Fruit fly (Drosophila melanogaster) whole organism, embryonic: ENCODE results near the gene not.

Experiments
- Adf1 ChIP-seq: fragments of 200-800 bp; sonication (Bioruptor generic); IDR thresholded peaks from 2 replicates; pipeline ENCODE4 v1.3.6; 2022; ENCODE audit warnings: missing biosample characterization, missing genetic modification characterization
- Atf3 ChIP-seq: fragments of 200-800 bp; sonication (Bioruptor generic); optimal IDR thresholded peaks from 3 replicates; lab custom pipeline; 2016; ENCODE audit warnings: missing biosample characterization, missing genetic modification characterization
- Bdp1 ChIP-seq: fragments of 200-800 bp; sonication (Bioruptor generic); optimal IDR thresholded peaks from 3 replicates; lab custom pipeline; 2016; ENCODE audit warnings: missing biosample characterization, missing genetic modification characterization
- Bgb ChIP-seq: fragments of 200-800 bp; sonication (Bioruptor generic); IDR thresholded peaks from 2 replicates; pipeline ENCODE4 v1.3.6; 2022; ENCODE audit warnings: missing biosample characterization, missing genetic modification characterization; ENCODE audit not compliant: partially characterized antibody
- CG10267 ChIP-seq: fragments of 200-800 bp; sonication (Bioruptor generic); optimal IDR thresholded peaks from 2 replicates; lab custom pipeline; 2018; ENCODE audit warnings: missing biosample characterization, mild to moderate bottlenecking, missing genetic modification characterization, moderate library complexity
- CG10462 ChIP-seq: fragments of 200-800 bp; sonication (Bioruptor generic); optimal IDR thresholded peaks from 2 replicates; lab custom pipeline; 2016; ENCODE audit warnings: missing biosample characterization, missing genetic modification characterization
- CG10543 ChIP-seq: fragments of 200-800 bp; sonication (Bioruptor generic); optimal IDR thresholded peaks from 3 replicates; lab custom pipeline; 2017; ENCODE audit warnings: missing biosample characterization, mild to moderate bottlenecking, missing genetic modification characterization, moderate library complexity
- CG11504 ChIP-seq: fragments of 200-800 bp; sonication (Bioruptor generic); optimal IDR thresholded peaks from 3 replicates; lab custom pipeline; 2019; ENCODE audit warnings: missing biosample characterization, mild to moderate bottlenecking, missing genetic modification characterization, moderate library complexity
- CG12104 ChIP-seq: fragments of 200-800 bp; sonication (Bioruptor generic); optimal IDR thresholded peaks from 3 replicates; lab custom pipeline; 2016; ENCODE audit warnings: missing biosample characterization, missing genetic modification characterization
- CG12236 ChIP-seq: fragments of 200-800 bp; sonication (Bioruptor generic); optimal IDR thresholded peaks from 2 replicates; lab custom pipeline; 2016; ENCODE audit warnings: missing biosample characterization, missing genetic modification characterization
- CG14965 ChIP-seq: fragments of 200-800 bp; sonication (Bioruptor generic); optimal IDR thresholded peaks from 2 replicates; lab custom pipeline; 2016; ENCODE audit warnings: missing biosample characterization, missing genetic modification characterization, borderline replicate concordance
- CG16813 ChIP-seq: fragments of 200-800 bp; sonication (Bioruptor generic); IDR thresholded peaks from 3 replicates; pipeline ENCODE4 v1.3.6; 2022; ENCODE audit warnings: missing biosample characterization, missing genetic modification characterization; ENCODE audit not compliant: partially characterized antibody
- CG18476 ChIP-seq: fragments of 200-800 bp; sonication (Bioruptor generic); optimal IDR thresholded peaks from 2 replicates; lab custom pipeline; 2016; ENCODE audit warnings: missing biosample characterization, mild to moderate bottlenecking, missing genetic modification characterization
- CG2199 ChIP-seq: fragments of 200-800 bp; sonication (Bioruptor generic); IDR thresholded peaks from 3 replicates; pipeline ENCODE4 v1.3.6; 2022; ENCODE audit warnings: missing biosample characterization, missing genetic modification characterization
- CG31388 ChIP-seq: fragments of 200-800 bp; sonication (Bioruptor generic); optimal IDR thresholded peaks from 2 replicates; lab custom pipeline; 2016; ENCODE audit warnings: missing biosample characterization, missing genetic modification characterization
- CG42726 ChIP-seq: fragments of 200-800 bp; sonication (Bioruptor generic); IDR thresholded peaks from 2 replicates; pipeline ENCODE4 v1.3.6; 2022; ENCODE audit warnings: missing biosample characterization, missing genetic modification characterization; ENCODE audit not compliant: partially characterized antibody
- CG43689 ChIP-seq: fragments of 200-800 bp; sonication (Bioruptor generic); IDR thresholded peaks from 2 replicates; pipeline ENCODE4 v1.3.6; 2022; ENCODE audit warnings: missing biosample characterization, missing genetic modification characterization
- CG4707 ChIP-seq: fragments of 200-800 bp; sonication (Bioruptor generic); optimal IDR thresholded peaks from 2 replicates; lab custom pipeline; 2018; ENCODE audit warnings: missing biosample characterization, mild to moderate bottlenecking, missing genetic modification characterization, moderate library complexity
- CG6254 ChIP-seq: fragments of 200-800 bp; sonication (Bioruptor generic); optimal IDR thresholded peaks from 3 replicates; lab custom pipeline; 2017; ENCODE audit warnings: mild to moderate bottlenecking, missing biosample characterization, missing genetic modification reagents, missing genetic modification characterization
- CG6683 ChIP-seq: fragments of 200-800 bp; sonication (Bioruptor generic); optimal IDR thresholded peaks from 2 replicates; lab custom pipeline; 2017; ENCODE audit warnings: missing biosample characterization, mild to moderate bottlenecking, missing genetic modification characterization, missing genetic modification reagents
- CG8944 ChIP-seq: fragments of 200-800 bp; sonication (Bioruptor generic); optimal IDR thresholded peaks from 3 replicates; lab custom pipeline; 2016; ENCODE audit warnings: missing biosample characterization, missing genetic modification characterization
- CG9609 ChIP-seq: fragments of 200-800 bp; sonication (Bioruptor generic); optimal IDR thresholded peaks from 3 replicates; lab custom pipeline; 2016; ENCODE audit warnings: missing biosample characterization, missing genetic modification characterization
- CG9876 ChIP-seq: fragments of 200-800 bp; sonication (Bioruptor generic); optimal IDR thresholded peaks from 2 replicates; lab custom pipeline; 2016; ENCODE audit warnings: missing biosample characterization, missing genetic modification characterization
- Elba2 ChIP-seq: fragments of 200-800 bp; sonication (Bioruptor generic); optimal IDR thresholded peaks from 3 replicates; lab custom pipeline; 2016; ENCODE audit warnings: missing biosample characterization, missing genetic modification characterization
- Jarid2 ChIP-seq: fragments of 200-800 bp; sonication (Bioruptor generic); optimal IDR thresholded peaks from 3 replicates; lab custom pipeline; 2017; ENCODE audit warnings: mild to moderate bottlenecking, missing biosample characterization, missing genetic modification reagents, missing genetic modification characterization
- Lhr ChIP-seq: fragments of 200-800 bp; sonication (Bioruptor generic); optimal IDR thresholded peaks from 3 replicates; lab custom pipeline; 2017; ENCODE audit warnings: mild to moderate bottlenecking, missing biosample characterization, missing genetic modification reagents, missing genetic modification characterization
- MTF-1 ChIP-seq: fragments of 200-800 bp; sonication (Bioruptor generic); optimal IDR thresholded peaks from 2 replicates; lab custom pipeline; 2018; ENCODE audit warnings: missing biosample characterization, mild to moderate bottlenecking, missing genetic modification characterization, borderline replicate concordance
- Ravus ChIP-seq: fragments of 200-800 bp; sonication (Bioruptor generic); IDR thresholded peaks from 2 replicates; pipeline ENCODE4 v1.3.6; 2022; ENCODE audit warnings: missing biosample characterization, missing genetic modification characterization
- Sin3A ChIP-seq: fragments of >200 bp; optimal IDR thresholded peaks from 2 replicates; lab custom pipeline; 2018
- Trl ChIP-seq, 3 experiments: fragments of >200 bp in 2 of 3; fragments of 200-800 bp in 1 of 3; sonication (Bioruptor generic) in 1 of 3; optimal IDR thresholded peaks; 2 replicates in 1 of 3; 3 replicates in 2 of 3; lab custom pipeline; 2016 to 2017; ENCODE audit warnings: missing biosample characterization in 1 of 3, missing genetic modification characterization in 1 of 3
- chinmo ChIP-seq: fragments of 200-800 bp; sonication (Bioruptor generic); IDR thresholded peaks from 4 replicates; pipeline ENCODE4 v1.3.6; 2022; ENCODE audit warnings: missing biosample characterization, missing genetic modification characterization; ENCODE audit not compliant: partially characterized antibody
- chm ChIP-seq: fragments of 200-800 bp; sonication (Bioruptor generic); IDR thresholded peaks from 2 replicates; pipeline ENCODE4 v1.3.6; 2022; ENCODE audit warnings: missing biosample characterization, missing genetic modification characterization
- dpn ChIP-seq, 2 experiments: fragments of 200-800 bp; sonication (Bioruptor generic); optimal IDR thresholded peaks; 3 replicates each; lab custom pipeline; 2016; ENCODE audit warnings: missing biosample characterization in 2 of 2, missing genetic modification characterization in 2 of 2
- dysf ChIP-seq: fragments of 200-800 bp; sonication (Bioruptor generic); IDR thresholded peaks from 3 replicates; pipeline ENCODE4 v1.3.6; 2022; ENCODE audit warnings: missing biosample characterization, missing genetic modification characterization
- eve ChIP-seq, 2 experiments: fragments of >200 bp; optimal IDR thresholded peaks; 2 replicates each; lab custom pipeline; 2017; ENCODE audit warnings: missing biosample characterization in 2 of 2, missing genetic modification characterization in 2 of 2
- eyg ChIP-seq: fragments of 200-800 bp; sonication (Bioruptor generic); optimal IDR thresholded peaks from 3 replicates; lab custom pipeline; 2016; ENCODE audit warnings: missing biosample characterization, missing genetic modification characterization
- gsb ChIP-seq: fragments of 200-800 bp; sonication (Bioruptor generic); IDR thresholded peaks from 2 replicates; pipeline ENCODE4 v1.3.6; 2022; ENCODE audit warnings: missing biosample characterization, missing genetic modification characterization
- ham ChIP-seq: fragments of 200-800 bp; sonication (Bioruptor generic); IDR thresholded peaks from 2 replicates; pipeline ENCODE4 v1.3.6; 2022; ENCODE audit warnings: missing biosample characterization, missing genetic modification characterization
- hb ChIP-seq: fragments of 200-800 bp; sonication (Bioruptor generic); IDR thresholded peaks from 3 replicates; pipeline ENCODE4 v1.3.6; 2022; ENCODE audit warnings: missing biosample characterization, missing genetic modification characterization; ENCODE audit not compliant: partially characterized antibody
- hbn ChIP-seq: fragments of 200-800 bp; sonication (Bioruptor generic); IDR thresholded peaks from 2 replicates; pipeline ENCODE4 v1.3.6; 2022; ENCODE audit warnings: missing biosample characterization, missing genetic modification characterization; ENCODE audit not compliant: partially characterized antibody
- ind ChIP-seq: fragments of 200-800 bp; sonication (Bioruptor generic); optimal IDR thresholded peaks from 3 replicates; lab custom pipeline; 2016; ENCODE audit warnings: missing biosample characterization, missing genetic modification characterization
- knrl ChIP-seq: fragments of 200-800 bp; sonication (Bioruptor generic); IDR thresholded peaks from 3 replicates; pipeline ENCODE4 v1.3.6; 2022; ENCODE audit warnings: missing biosample characterization, missing genetic modification characterization; ENCODE audit not compliant: partially characterized antibody
- pan ChIP-seq, 4 experiments: fragments of >200 bp in 3 of 4; fragments of 200-800 bp in 1 of 4; sonication (Bioruptor generic) in 1 of 4; optimal IDR thresholded peaks in 3 of 4; IDR thresholded peaks in 1 of 4; 2 replicates each; pipeline versions ENCODE4 v1.3.6 to Lab custom; 2017 to 2022; ENCODE audit warnings: missing biosample characterization in 2 of 4, missing genetic modification characterization in 2 of 4, mixed read lengths in 1 of 4
- pb ChIP-seq: fragments of 200-800 bp; sonication (Bioruptor generic); optimal IDR thresholded peaks from 3 replicates; lab custom pipeline; 2016; ENCODE audit warnings: missing biosample characterization, missing genetic modification characterization
- ranshi ChIP-seq: fragments of 200-800 bp; sonication (Bioruptor generic); IDR thresholded peaks from 2 replicates; pipeline ENCODE4 v1.3.6; 2022; ENCODE audit warnings: missing biosample characterization, missing genetic modification characterization
- trh ChIP-seq: fragments of 200-800 bp; sonication (Bioruptor generic); optimal IDR thresholded peaks from 2 replicates; lab custom pipeline; 2016; ENCODE audit warnings: missing biosample characterization, missing genetic modification characterization
- wdn ChIP-seq: fragments of 200-800 bp; sonication (Bioruptor generic); IDR thresholded peaks from 2 replicates; pipeline ENCODE4 v1.3.6; 2022; ENCODE audit warnings: missing biosample characterization, missing genetic modification characterization
- zf30C ChIP-seq: fragments of 200-800 bp; sonication (Bioruptor generic); optimal IDR thresholded peaks from 3 replicates; lab custom pipeline; 2018; ENCODE audit warnings: missing biosample characterization, mild to moderate bottlenecking, missing genetic modification characterization

Gene not

DNA sequence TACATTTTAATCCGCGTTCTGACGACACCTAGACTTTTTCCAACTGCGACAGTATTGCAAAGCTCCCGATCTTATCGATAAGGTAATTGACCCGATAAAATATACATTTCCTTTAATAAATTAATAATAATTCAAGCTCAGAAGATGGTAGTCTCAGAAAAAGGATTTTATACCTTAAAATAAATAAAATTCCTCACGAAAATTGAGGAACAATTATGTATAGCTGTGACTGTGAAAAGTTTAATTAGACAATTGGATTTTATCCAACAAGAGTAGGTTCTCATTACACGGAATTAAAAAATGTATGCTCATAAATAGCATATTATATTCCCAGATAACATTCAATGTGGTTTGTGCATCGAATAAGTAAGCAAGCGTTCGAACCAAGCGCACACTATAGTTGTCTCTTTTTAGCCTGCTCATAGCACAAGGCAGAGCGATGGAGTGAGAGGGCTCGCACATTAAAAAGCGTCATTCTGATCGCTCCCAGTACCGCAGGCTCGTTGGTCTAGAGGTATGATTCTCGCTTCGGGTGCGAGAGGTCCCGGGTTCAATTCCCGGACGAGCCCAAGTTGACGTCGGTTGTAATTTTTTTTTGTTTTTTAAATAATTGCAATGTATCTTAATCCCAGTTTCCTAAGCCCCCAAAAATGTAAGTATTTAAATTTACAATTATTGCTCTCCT is 3.9 kb downstream of the not start, which contains the start of the genes CG13380 and CG4174 (continued):
- TF ChIP-seq hb (GFP tag; lab: Robert Waterston, UW): peak; percentile 70
- TF ChIP-seq chm (GFP tag; lab: Robert Waterston, UW): peak; percentile 73
- no peak for TF ChIP-seq CG9609 (GFP tag; lab: Kevin White, UChicago)
- no peak for TF ChIP-seq ham (GFP tag; lab: Robert Waterston, UW)
- no peak for TF ChIP-seq CG11504
- peak; percentile 92 for TF ChIP-seq CG16813 (GFP tag; lab: Robert Waterston, UW)
- no peak for TF ChIP-seq pan (optimal IDR thresholded peaks at IDR 0.05; lab: Kevin White, UChicago)
- TF ChIP-seq pan (GFP tag; optimal IDR thresholded peaks at IDR 0.05 in 1 of 2, IDR thresholded peaks at IDR 0.05 in 1 of 2): peak in 1 of 2 experiments; percentile 44
- TF ChIP-seq CG6254 (GFP tag; lab: Kevin White, UChicago): peak; percentile 2
- TF ChIP-seq Lhr (GFP tag; lab: Kevin White, UChicago): peak; percentile 46
- no peak for TF ChIP-seq eyg (GFP tag; lab: Kevin White, UChicago)
- TF ChIP-seq Jarid2 (GFP tag; lab: Kevin White, UChicago): no peak
- TF ChIP-seq CG10267: peak; percentile 20
- TF ChIP-seq CG43689 (GFP tag; lab: Robert Waterston, UW): no peak
- TF ChIP-seq pb (GFP tag; lab: Kevin White, UChicago): no peak
- peak; percentile 54 for TF ChIP-seq hbn (GFP tag; lab: Robert Waterston, UW)
- TF ChIP-seq CG12236 (GFP tag; lab: Kevin White, UChicago): no peak
- TF ChIP-seq dysf (GFP tag; lab: Robert Waterston, UW): 0 out of 3 replicates have a peak, but pooled peaks have one; percentile 13
- peak in 1 of 2 experiments; percentile 21 for TF ChIP-seq dpn (GFP tag; optimal IDR thresholded peaks at IDR 0.05; lab: Kevin White, UChicago)
- TF ChIP-seq Bgb: peak; percentile 90
- TF ChIP-seq ranshi (GFP tag; lab: Robert Waterston, UW): no peak
- no peak for TF ChIP-seq trh (GFP tag; lab: Kevin White, UChicago)
- TF ChIP-seq zf30C (GFP tag; lab: Kevin White, UChicago): no peak
- TF ChIP-seq CG8944: no peak
- no peak for TF ChIP-seq CG4707
- TF ChIP-seq Ravus (GFP tag; lab: Robert Waterston, UW): no peak
- no peak for TF ChIP-seq Trl (optimal IDR thresholded peaks at IDR 0.05; lab: Kevin White, UChicago)
- TF ChIP-seq Trl (GFP tag; optimal IDR thresholded peaks at IDR 0.05; lab: Kevin White, UChicago): no peak
- peak; percentile 97 for TF ChIP-seq CG2199 (GFP tag; lab: Robert Waterston, UW)
- no peak for TF ChIP-seq CG18476 (GFP tag; lab: Kevin White, UChicago)
- TF ChIP-seq chinmo (GFP tag; lab: Robert Waterston, UW): peak; percentile 46; the same call in 2 of the 4 replicates
- TF ChIP-seq CG42726 (GFP tag; lab: Robert Waterston, UW): peak; percentile 92
- no peak for TF ChIP-seq Atf3 (GFP tag; lab: Kevin White, UChicago)
- TF ChIP-seq gsb (GFP tag; lab: Robert Waterston, UW): no peak
- no peak for TF ChIP-seq CG12104 (GFP tag; lab: Kevin White, UChicago)
- no peak for TF ChIP-seq MTF-1
- TF ChIP-seq CG6683 (GFP tag; lab: Kevin White, UChicago): no peak
- TF ChIP-seq eve (GFP tag; optimal IDR thresholded peaks at IDR 0.05; lab: Kevin White, UChicago): no peak
- peak; percentile 73 for TF ChIP-seq knrl (GFP tag; lab: Robert Waterston, UW)
- no peak for TF ChIP-seq CG31388
- TF ChIP-seq CG10462 (GFP tag; lab: Kevin White, UChicago): no peak
- TF ChIP-seq CG14965 (GFP tag; lab: Kevin White, UChicago): no peak
- peak; percentile 96 for TF ChIP-seq Elba2 (GFP tag; lab: Kevin White, UChicago)
- peak; percentile 100 for TF ChIP-seq Bdp1 (GFP tag; lab: Kevin White, UChicago)
- TF ChIP-seq wdn (GFP tag; lab: Robert Waterston, UW): no peak
- TF ChIP-seq Sin3A (lab: Kevin White, UChicago): no peak
- no peak for TF ChIP-seq ind
- TF ChIP-seq CG9876: no peak
- peak; percentile 47; the same call in 1 of the 2 replicates for TF ChIP-seq Adf1 (GFP tag; lab: Robert Waterston, UW)
- no peak for TF ChIP-seq CG10543
